Fruit fly (Drosophila melanogaster) whole organism, prepupa: ENCODE measurements around the gene CG6938.

Source experiments
- CG3032 ChIP-seq: fragments of 200-800 bp; optimal IDR thresholded peaks from 2 replicates; lab custom pipeline; 2019; ENCODE audit warnings: missing biosample characterization, mild to moderate bottlenecking, missing genetic modification characterization, moderate library complexity
- CG31627 ChIP-seq: fragments of 200-800 bp; sonication (Bioruptor generic); optimal IDR thresholded peaks from 3 replicates; lab custom pipeline; 2016; ENCODE audit warnings: missing biosample characterization, missing genetic modification characterization
- CG34406 ChIP-seq: fragments of 200-800 bp; sonication (Bioruptor generic); optimal IDR thresholded peaks from 3 replicates; lab custom pipeline; 2016; ENCODE audit warnings: missing biosample characterization, missing genetic modification characterization
- Eip78C ChIP-seq: fragments of 200-800 bp; sonication (Bioruptor generic); peaks from one replicate; lab custom pipeline; 2016; ENCODE audit warnings: missing biosample characterization, missing genetic modification characterization
- OdsH ChIP-seq: fragments of 200-800 bp; sonication (Bioruptor generic); optimal IDR thresholded peaks from 3 replicates; lab custom pipeline; 2016; ENCODE audit warnings: missing biosample characterization, missing genetic modification characterization
- Smox ChIP-seq: fragments of 200-800 bp; sonication (Bioruptor generic); optimal IDR thresholded peaks from 3 replicates; lab custom pipeline; 2016; ENCODE audit warnings: missing biosample characterization, missing genetic modification characterization
- dsx ChIP-seq: fragments of 200-800 bp; optimal IDR thresholded peaks from 3 replicates; lab custom pipeline; 2019; ENCODE audit warnings: missing biosample characterization, mild to moderate bottlenecking, missing genetic modification characterization, moderate library complexity; ENCODE audit not compliant: poor library complexity, severe bottlenecking
- esn ChIP-seq: fragments of 200-800 bp; sonication (Bioruptor generic); optimal IDR thresholded peaks from 2 replicates; lab custom pipeline; 2016; ENCODE audit warnings: missing biosample characterization, mild to moderate bottlenecking, missing genetic modification characterization, moderate library complexity
- fd85E ChIP-seq: fragments of 200-800 bp; sonication (Bioruptor generic); optimal IDR thresholded peaks from 3 replicates; lab custom pipeline; 2016; ENCODE audit warnings: missing biosample characterization, missing genetic modification characterization

- TF ChIP-seq Smox (GFP tag; lab: Kevin White, UChicago) (no peak), CG34406 (GFP tag; lab: Kevin White, UChicago) (no peak), CG31627 (GFP tag; lab: Kevin White, UChicago) (no peak), esn (no peak), OdsH (no peak), CG3032 (tag; lab: Kevin White, UChicago) (no peak), dsx (no peak), Eip78C (GFP tag; lab: Kevin White, UChicago) (no peak), fd85E (GFP tag; lab: Kevin White, UChicago) (no peak)
These were observed 11.8 kb upstream of the CG6938 start, which contains the start of gene Muc68E for dm6 chr3L:11972879-11973278.
